Fruit fly (Drosophila melanogaster): ENCODE data around the gene slp2.

dm6 chr2L:3791629-3792028 is 45.0 kb upstream of the slp2 start:
- no peak for TF ChIP-seq shn (GFP tag; optimal IDR thresholded peaks at IDR 0.05)
- TF ChIP-seq CG6854 (GFP tag; optimal IDR thresholded peaks at IDR 0.05): no peak
- TF ChIP-seq vvl (GFP tag; IDR thresholded peaks at IDR 0.05): no peak
- TF ChIP-seq Dfd (GFP tag; optimal IDR thresholded peaks at IDR 0.05): no peak
- TF ChIP-seq Doc3 (GFP tag; IDR thresholded peaks at IDR 0.05; ENCODE audit: partially characterized antibody): no peak
- TF ChIP-seq ttk (GFP tag; IDR thresholded peaks at IDR 0.05): no peak
- TF ChIP-seq Sry-δ (GFP tag; optimal IDR thresholded peaks at IDR 0.05): no peak
- no peak for TF ChIP-seq kni (GFP tag; optimal IDR thresholded peaks at IDR 0.05)
